Worm (Caenorhabditis elegans) whole organism, early embryonic: ENCODE results near the gene C08F11.3.

Experiments
- B0310.2 ChIP-seq: sonication (generic microtip); optimal IDR thresholded peaks from 2 replicates; lab custom pipeline; 2016; ENCODE audit warnings: mild to moderate bottlenecking, missing genetic modification characterization, missing compliant biosample characterization
- F13C5.2 ChIP-seq: sonication (generic microtip); optimal IDR thresholded peaks from 2 replicates; lab custom pipeline; 2017; ENCODE audit warnings: mild to moderate bottlenecking, missing genetic modification characterization, inconsistent platforms, missing compliant biosample characterization
- aly-1 ChIP-seq: sonication (generic microtip); optimal IDR thresholded peaks from 2 replicates; lab custom pipeline; 2016; ENCODE audit warnings: missing genetic modification characterization, missing compliant biosample characterization
- ama-1 ChIP-seq: fragments of 150-350 bp; optimal IDR thresholded peaks from 2 replicates; lab custom pipeline; 2014
- ceh-13 ChIP-seq: fragments of 200-800 bp; sonication (Bioruptor generic); optimal IDR thresholded peaks from 2 replicates; lab custom pipeline; 2018; ENCODE audit warnings: mild to moderate bottlenecking, missing genetic modification characterization, missing compliant biosample characterization
- ceh-36 ChIP-seq: sonication (generic microtip); optimal IDR thresholded peaks from 2 replicates; lab custom pipeline; 2016; ENCODE audit warnings: missing genetic modification characterization, inconsistent platforms, missing compliant biosample characterization
- ets-7 ChIP-seq: sonication (generic microtip); optimal IDR thresholded peaks from 2 replicates; lab custom pipeline; 2016; ENCODE audit warnings: missing genotype, missing genetic modification characterization, missing compliant biosample characterization
- flt-1 ChIP-seq: fragments of 200-800 bp; sonication (Bioruptor generic); IDR thresholded peaks from 2 replicates; pipeline ENCODE4 v1.3.6; 2022; ENCODE audit warnings: missing genetic modification characterization, missing compliant biosample characterization
- hmbx-1 ChIP-seq: sonication (generic microtip); optimal IDR thresholded peaks from 2 replicates; lab custom pipeline; 2016; ENCODE audit warnings: mild to moderate bottlenecking, missing genetic modification characterization, missing compliant biosample characterization
- hmg-4 ChIP-seq: fragments of 200-800 bp; sonication (Bioruptor generic); optimal IDR thresholded peaks from 2 replicates; lab custom pipeline; 2018; ENCODE audit warnings: mild to moderate bottlenecking, missing genetic modification characterization, missing compliant biosample characterization
- tbx-11 ChIP-seq: fragments of 200-800 bp; sonication (Bioruptor generic); IDR thresholded peaks from 2 replicates; pipeline ENCODE4 v1.3.6; 2022; ENCODE audit warnings: missing genetic modification characterization, missing compliant biosample characterization
- tbx-37 ChIP-seq: fragments of 200-800 bp; sonication (Bioruptor generic); conservative IDR thresholded peaks from 2 replicates; pipeline ENCODE4 v1.3.6; 2022; ENCODE audit warnings: missing genetic modification reagents, missing genetic modification characterization, missing compliant biosample characterization
- tra-4 ChIP-seq: sonication (generic microtip); optimal IDR thresholded peaks from 2 replicates; lab custom pipeline; 2017; ENCODE audit warnings: missing genetic modification characterization, missing compliant biosample characterization

DNA sequence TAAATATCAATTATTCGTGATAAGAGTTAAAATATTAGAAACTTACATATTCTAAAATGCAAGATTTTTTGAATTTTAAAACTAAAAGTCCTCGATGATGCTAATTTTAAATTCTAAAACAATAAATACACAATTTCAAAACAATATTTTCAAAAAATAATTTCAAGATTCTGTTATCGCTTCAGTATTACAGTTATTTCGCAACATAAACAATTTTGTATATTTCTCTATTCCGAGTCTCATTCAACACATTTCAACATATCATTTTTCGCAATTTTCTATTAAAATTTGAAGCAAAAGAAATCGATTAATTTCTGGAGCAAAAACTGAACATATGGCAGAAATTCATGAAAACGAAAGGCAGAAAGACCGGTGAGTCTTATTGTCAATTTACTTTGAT lies 13.9 kb downstream of the C08F11.3 start, which contains the start of gene fbxa-98:
- TF ChIP-seq tra-4 (tag; lab: Kevin White, UChicago) (no peak), ama-1 (lab: Kevin White, UChicago) (no peak), aly-1 (tag; lab: Kevin White, UChicago) (no peak), flt-1 (GFP tag; lab: Robert Waterston, UW) (no peak), B0310.2 (tag; lab: Kevin White, UChicago) (no peak), ceh-13 (GFP tag; lab: Kevin White, UChicago) (no peak), tbx-37 (GFP tag; lab: Robert Waterston, UW) (no peak), ets-7 (tag; lab: Kevin White, UChicago) (no peak), hmg-4 (GFP tag; lab: Kevin White, UChicago) (no peak), hmbx-1 (tag; lab: Kevin White, UChicago) (no peak), ceh-36 (tag; lab: Kevin White, UChicago) (no peak), F13C5.2 (tag; lab: Kevin White, UChicago) (no peak), tbx-11 (no peak)
